1 fruit fly cellular context compared by ENCODE assay signal in genomic region chrX:14598706-14599105, dm6.
A peak's percentile ranks its signal among the peaks of the same experiment; 100 is the strongest.
TF ChIP-seq lines count a peak whose summit lies in the region.

No protein-coding gene starts in this region.

TF ChIP-seq in whole organism, embryonic, 481 proteins besides CTCF, POLR2A, EP300 and RAD21 (continued from another document):
- peak; percentile 15 for TF ChIP-seq Fer1 (GFP tag; optimal IDR thresholded peaks at IDR 0.05; lab: Kevin White, UChicago)
